Worm (Caenorhabditis elegans) whole organism, L4 larva: Measurements from ENCODE around the gene ZK1290.7.
A peak's percentile ranks its signal among the peaks of the same experiment; 100 is the strongest.

Experiments
- F26F4.8 ChIP-seq: fragments of 200-800 bp; sonication (Bioruptor generic); conservative IDR thresholded peaks from 2 replicates; pipeline ENCODE4 v1.3.6; 2022; ENCODE audit warnings: missing genetic modification characterization, missing compliant biosample characterization
- F49E8.2 ChIP-seq: sonication (generic microtip); optimal IDR thresholded peaks from 2 replicates; lab custom pipeline; 2016; ENCODE audit warnings: missing compliant biosample characterization, mild to moderate bottlenecking, missing genetic modification characterization, borderline replicate concordance
- R02D3.7 ChIP-seq: fragments of 150-350 bp; sonication (generic microtip); optimal IDR thresholded peaks from 3 replicates; lab custom pipeline; 2014; ENCODE audit warnings: missing biosample characterization, missing genetic modification characterization
- Y48G9A.11 ChIP-seq: fragments of 200-800 bp; sonication (Bioruptor generic); IDR thresholded peaks from 2 replicates; pipeline ENCODE4 v1.3.6; 2022; ENCODE audit warnings: missing genetic modification reagents, missing genetic modification characterization, missing compliant biosample characterization
- ZK546.5 ChIP-seq, 2 experiments: sonication (generic microtip); optimal IDR thresholded peaks; 2 replicates each; lab custom pipeline; 2017; ENCODE audit warnings: missing biosample characterization in 2 of 2, missing genetic modification characterization in 2 of 2
- aly-2 ChIP-seq: sonication (generic microtip); optimal IDR thresholded peaks from 2 replicates; lab custom pipeline; 2018; ENCODE audit warnings: missing biosample characterization, missing genetic modification characterization
- attf-4 ChIP-seq: sonication (generic microtip); optimal IDR thresholded peaks from 3 replicates; lab custom pipeline; 2017; ENCODE audit warnings: missing biosample characterization, missing genetic modification characterization
- ceh-20 ChIP-seq: fragments of 200-800 bp; sonication (Bioruptor generic); IDR thresholded peaks from 2 replicates; pipeline ENCODE4 v1.3.6; 2022; ENCODE audit warnings: missing genetic modification reagents, missing genetic modification characterization, missing compliant biosample characterization
- ceh-28 ChIP-seq: fragments of 150-350 bp; optimal IDR thresholded peaks from 2 replicates; lab custom pipeline; 2014; ENCODE audit warnings: missing biosample characterization, missing genetic modification reagents, missing genetic modification characterization
- ceh-32 ChIP-seq: sonication (generic microtip); optimal IDR thresholded peaks from 2 replicates; lab custom pipeline; 2016; ENCODE audit warnings: mild to moderate bottlenecking, missing genetic modification characterization, missing compliant biosample characterization; ENCODE audit not compliant: poor library complexity
- ceh-82 ChIP-seq: sonication (generic microtip); optimal IDR thresholded peaks from 2 replicates; lab custom pipeline; 2017; ENCODE audit warnings: missing biosample characterization, missing genetic modification characterization
- duxl-1 ChIP-seq: sonication (generic microtip); optimal IDR thresholded peaks from 2 replicates; lab custom pipeline; 2016; ENCODE audit warnings: mild to moderate bottlenecking, missing genetic modification characterization, moderate library complexity, missing compliant biosample characterization; ENCODE audit not compliant: poor library complexity
- egl-43 ChIP-seq: fragments of 200-800 bp; sonication (Bioruptor generic); IDR thresholded peaks from 2 replicates; pipeline ENCODE4 v1.3.6; 2022; ENCODE audit warnings: missing genetic modification reagents, missing genetic modification characterization, missing compliant biosample characterization
- fkh-10 ChIP-seq: fragments of 150-350 bp; optimal IDR thresholded peaks from 2 replicates; lab custom pipeline; 2014; ENCODE audit warnings: missing biosample characterization, missing genetic modification reagents, missing genetic modification characterization
- fos-1 ChIP-seq: fragments of 150-350 bp; optimal IDR thresholded peaks from 2 replicates; lab custom pipeline; 2014; ENCODE audit warnings: missing biosample characterization, missing genetic modification characterization
- hlh-11 ChIP-seq: fragments of 200-800 bp; sonication (Bioruptor generic); optimal IDR thresholded peaks from 2 replicates; lab custom pipeline; 2018; ENCODE audit warnings: mild to moderate bottlenecking, missing genetic modification characterization, missing compliant biosample characterization
- hlh-30 ChIP-seq: sonication (generic microtip); optimal IDR thresholded peaks from 2 replicates; lab custom pipeline; 2017; ENCODE audit warnings: antibody characterized with exemption, mild to moderate bottlenecking, missing genetic modification characterization, missing compliant biosample characterization; ENCODE audit not compliant: insufficient read depth
- lin-13 ChIP-seq: fragments of 150-350 bp; optimal IDR thresholded peaks from 2 replicates; lab custom pipeline; 2014; ENCODE audit warnings: missing biosample characterization, missing genetic modification reagents, missing genetic modification characterization
- lin-29 ChIP-seq: fragments of 200-800 bp; sonication (Bioruptor generic); IDR thresholded peaks from 2 replicates; pipeline ENCODE4 v1.3.6; 2022; ENCODE audit warnings: missing genetic modification reagents, missing genetic modification characterization, missing compliant biosample characterization
- lsy-2 ChIP-seq, 2 experiments: fragments of 150-350 bp in 1 of 2; sonication (generic microtip) in 1 of 2; optimal IDR thresholded peaks; 2 replicates each; lab custom pipeline; 2014 to 2017; ENCODE audit warnings: missing biosample characterization in 2 of 2, missing genetic modification characterization in 2 of 2
- madf-5 ChIP-seq, 2 experiments: fragments of 200-800 bp; sonication (Bioruptor generic); IDR thresholded peaks; 2 replicates each; pipeline ENCODE4 v1.3.6; 2022; ENCODE audit warnings: missing compliant biosample characterization in 2 of 2, missing genetic modification characterization in 2 of 2
- madf-9 ChIP-seq: fragments of 200-800 bp; sonication (Bioruptor generic); conservative IDR thresholded peaks from 2 replicates; pipeline ENCODE4 v1.3.6; 2022; ENCODE audit warnings: missing genetic modification reagents, missing genetic modification characterization, missing compliant biosample characterization
- mes-2 ChIP-seq: sonication (generic microtip); optimal IDR thresholded peaks from 2 replicates; lab custom pipeline; 2016; ENCODE audit warnings: missing genotype, mild to moderate bottlenecking, missing genetic modification characterization, missing compliant biosample characterization; ENCODE audit not compliant: poor library complexity, severe bottlenecking
- mxl-2 ChIP-seq: fragments of 200-800 bp; sonication (Bioruptor generic); conservative IDR thresholded peaks from 2 replicates; pipeline ENCODE4 v1.3.6; 2022; ENCODE audit warnings: missing genetic modification reagents, missing genetic modification characterization, missing compliant biosample characterization
- mxl-3 ChIP-seq: fragments of 200-800 bp; sonication (Bioruptor generic); optimal IDR thresholded peaks from 2 replicates; lab custom pipeline; 2018; ENCODE audit warnings: mild to moderate bottlenecking, missing genetic modification characterization, missing compliant biosample characterization
- nhr-10 ChIP-seq: fragments of 150-350 bp; optimal IDR thresholded peaks from 2 replicates; lab custom pipeline; 2014; ENCODE audit warnings: missing biosample characterization, missing genetic modification characterization
- nhr-11 ChIP-seq: fragments of 150-350 bp; optimal IDR thresholded peaks from 2 replicates; lab custom pipeline; 2014; ENCODE audit warnings: missing biosample characterization, missing genetic modification characterization
- nhr-25 ChIP-seq: sonication (generic microtip); optimal IDR thresholded peaks from 2 replicates; lab custom pipeline; 2017; ENCODE audit warnings: missing genetic modification characterization, mild to moderate bottlenecking, missing compliant biosample characterization, antibody characterized with exemption, moderate library complexity, borderline replicate concordance; ENCODE audit not compliant: insufficient read depth
- nhr-6 ChIP-seq: fragments of 150-350 bp; optimal IDR thresholded peaks from 2 replicates; lab custom pipeline; 2014; ENCODE audit warnings: missing biosample characterization, missing genetic modification characterization
- nhr-77 ChIP-seq: fragments of 150-350 bp; optimal IDR thresholded peaks from 2 replicates; lab custom pipeline; 2014; ENCODE audit warnings: missing biosample characterization, missing genetic modification characterization
- pha-4 ChIP-seq, 2 experiments: fragments of 150-350 bp in 1 of 2; fragments of 200-800 bp in 1 of 2; sonication (Bioruptor generic) in 1 of 2; IDR thresholded peaks in 1 of 2; optimal IDR thresholded peaks in 1 of 2; 2 replicates each; pipeline versions ENCODE4 v1.3.6 to Lab custom; 2014 to 2022; ENCODE audit warnings: missing genetic modification characterization in 2 of 2, missing genetic modification reagents in 2 of 2, missing biosample characterization in 1 of 2, missing compliant biosample characterization in 1 of 2
- pqm-1 ChIP-seq: sonication (generic microtip); optimal IDR thresholded peaks from 2 replicates; lab custom pipeline; 2017; ENCODE audit warnings: missing biosample characterization, missing genetic modification characterization
- set-16 ChIP-seq: fragments of 200-800 bp; sonication (Bioruptor generic); IDR thresholded peaks from 2 replicates; pipeline ENCODE4 v1.3.6; 2022; ENCODE audit warnings: missing genetic modification reagents, missing genetic modification characterization, missing compliant biosample characterization
- skn-1 ChIP-seq: fragments of 150-350 bp; optimal IDR thresholded peaks from 2 replicates; lab custom pipeline; 2014; ENCODE audit warnings: missing biosample characterization, missing genetic modification characterization
- spr-1 ChIP-seq: sonication (generic microtip); optimal IDR thresholded peaks from 2 replicates; lab custom pipeline; 2016; ENCODE audit warnings: mild to moderate bottlenecking, missing genetic modification characterization, missing compliant biosample characterization
- spr-3 ChIP-seq: fragments of 200-800 bp; sonication (Bioruptor generic); optimal IDR thresholded peaks from 2 replicates; lab custom pipeline; 2018; ENCODE audit warnings: mild to moderate bottlenecking, missing genetic modification characterization, missing compliant biosample characterization
- tra-1 ChIP-seq: fragments of 200-800 bp; sonication (Bioruptor generic); IDR thresholded peaks from 2 replicates; pipeline ENCODE4 v1.3.6; 2022; ENCODE audit warnings: missing genetic modification reagents, missing genetic modification characterization, missing compliant biosample characterization
- unc-130 ChIP-seq: sonication (generic microtip); optimal IDR thresholded peaks from 2 replicates; lab custom pipeline; 2016; ENCODE audit warnings: missing genetic modification reagents, missing genetic modification characterization, missing compliant biosample characterization
- vab-7 ChIP-seq: fragments of 200-800 bp; sonication (Bioruptor generic); IDR thresholded peaks from 2 replicates; pipeline ENCODE4 v1.3.6; 2022; ENCODE audit warnings: missing genetic modification reagents, missing genetic modification characterization, missing compliant biosample characterization
- zfp-3 ChIP-seq: fragments of 200-800 bp; sonication (Bioruptor generic); conservative IDR thresholded peaks from 2 replicates; pipeline ENCODE4 v1.3.6; 2022; ENCODE audit warnings: missing genetic modification reagents, missing genetic modification characterization, missing compliant biosample characterization
- ztf-7 ChIP-seq: fragments of 150-350 bp; optimal IDR thresholded peaks from 2 replicates; lab custom pipeline; 2014; ENCODE audit warnings: missing biosample characterization, missing genetic modification characterization

Gene ZK1290.7

DNA sequence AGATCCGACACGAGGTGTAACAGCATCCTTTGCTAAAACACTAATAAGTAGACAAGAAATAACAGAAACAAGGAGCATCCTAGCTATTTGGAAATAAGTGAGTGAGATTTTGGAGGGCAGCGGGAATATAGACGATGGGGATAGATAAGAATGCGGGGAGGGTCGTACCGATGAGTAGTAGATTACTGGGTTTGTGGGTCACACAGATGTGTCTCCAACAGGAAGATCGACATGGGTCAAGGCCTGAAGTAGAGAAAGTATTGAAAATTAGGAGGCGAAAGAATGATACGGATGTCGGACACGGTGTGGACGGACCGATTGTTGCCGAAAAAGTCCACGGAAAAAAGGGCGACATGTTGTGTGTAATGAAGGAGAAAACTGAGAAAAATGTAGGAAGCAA, 9.0 kb upstream of the ZK1290.7 start, which contains the start of gene wrt-10:
TSS of gene wrt-10 (minus strand) at position 195 of the 400 bp plus-strand sequence.
- TF ChIP-seq aly-2 (tag; lab: Kevin White, UChicago) (no peak), pha-4 (GFP tag; IDR thresholded peaks at IDR 0.05; lab: Robert Waterston, UW) (no peak), pha-4 (tag; optimal IDR thresholded peaks at IDR 0.05; lab: Kevin White, UChicago) (no peak), nhr-25 (tag; lab: Kevin White, UChicago) (no peak), lin-29 (no peak), ZK546.5 (tag; optimal IDR thresholded peaks at IDR 0.05; lab: Kevin White, UChicago) (no peak), madf-9 (GFP tag; lab: Robert Waterston, UW) (no peak), ceh-32 (tag; lab: Kevin White, UChicago) (no peak)

DNA sequence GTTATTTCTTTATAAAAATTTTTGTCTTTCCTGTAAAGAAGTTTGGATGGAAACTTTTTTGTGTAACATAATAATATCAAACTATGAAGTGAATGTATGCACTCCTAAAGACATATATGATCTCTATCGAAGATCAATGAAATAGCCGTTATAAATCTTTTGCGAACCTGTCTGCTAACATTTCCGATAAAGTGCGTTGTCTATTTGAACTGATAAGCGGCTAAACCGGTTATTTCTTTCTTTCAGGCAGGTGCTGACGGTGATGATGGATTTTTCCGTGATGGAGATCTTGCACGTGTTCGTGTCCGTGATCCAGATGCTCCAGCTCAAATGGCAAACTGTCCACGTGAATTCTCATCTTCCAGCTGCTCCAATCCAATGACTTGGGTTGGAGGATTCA, 6.1 kb upstream of the ZK1290.7 start:
- peak; percentile 27 for TF ChIP-seq hlh-30 (tag; lab: Kevin White, UChicago)
- TF ChIP-seq hlh-11 (tag; lab: Kevin White, UChicago): peak; percentile 8
- no peak for TF ChIP-seq Y48G9A.11 (GFP tag; lab: Robert Waterston, UW)
- no peak for TF ChIP-seq ceh-20 (GFP tag; lab: Robert Waterston, UW)
- no peak for TF ChIP-seq set-16 (GFP tag; lab: Robert Waterston, UW)
- TF ChIP-seq vab-7 (GFP tag; lab: Robert Waterston, UW): no peak

DNA sequence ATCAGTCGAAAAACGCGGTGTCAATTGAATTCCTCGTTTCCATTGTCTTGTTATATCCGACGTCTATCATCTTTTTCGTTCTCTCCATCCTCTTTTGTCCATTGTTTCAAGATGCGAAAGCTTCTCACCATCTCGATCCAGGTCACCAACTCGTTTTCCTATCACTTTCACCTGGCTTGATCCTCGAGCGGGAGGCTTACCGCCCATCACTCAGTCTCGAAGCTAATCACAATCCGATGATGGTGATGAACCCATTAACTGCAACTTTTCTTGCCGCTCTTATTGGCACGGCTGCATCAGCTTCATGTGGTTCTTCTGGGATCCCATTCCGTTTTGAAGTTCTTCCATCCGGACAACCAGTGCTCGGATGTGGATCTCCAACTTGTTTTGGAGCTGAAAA, 5.6 kb upstream of the ZK1290.7 start, which contains the start of gene wrt-1:
TSS of gene wrt-1 (plus strand) at position 53 of the 400 bp plus-strand sequence.
- TF ChIP-seq R02D3.7 (no peak), hlh-11 (tag; lab: Kevin White, UChicago) (peak; percentile 41), ceh-28 (no peak), zfp-3 (GFP tag; lab: Robert Waterston, UW) (peak; percentile 58; the same call in 1 of the 2 replicates), mxl-2 (GFP tag; lab: Robert Waterston, UW) (0 out of 2 replicates have a peak, but pooled peaks have one; percentile 26), egl-43 (GFP tag; lab: Robert Waterston, UW) (peak; percentile 46; the same call in 1 of the 2 replicates), set-16 (GFP tag; lab: Robert Waterston, UW) (peak; percentile 22; the same call in 1 of the 2 replicates), nhr-11 (no peak), mxl-3 (GFP tag; lab: Kevin White, UChicago) (peak; percentile 0)

DNA sequence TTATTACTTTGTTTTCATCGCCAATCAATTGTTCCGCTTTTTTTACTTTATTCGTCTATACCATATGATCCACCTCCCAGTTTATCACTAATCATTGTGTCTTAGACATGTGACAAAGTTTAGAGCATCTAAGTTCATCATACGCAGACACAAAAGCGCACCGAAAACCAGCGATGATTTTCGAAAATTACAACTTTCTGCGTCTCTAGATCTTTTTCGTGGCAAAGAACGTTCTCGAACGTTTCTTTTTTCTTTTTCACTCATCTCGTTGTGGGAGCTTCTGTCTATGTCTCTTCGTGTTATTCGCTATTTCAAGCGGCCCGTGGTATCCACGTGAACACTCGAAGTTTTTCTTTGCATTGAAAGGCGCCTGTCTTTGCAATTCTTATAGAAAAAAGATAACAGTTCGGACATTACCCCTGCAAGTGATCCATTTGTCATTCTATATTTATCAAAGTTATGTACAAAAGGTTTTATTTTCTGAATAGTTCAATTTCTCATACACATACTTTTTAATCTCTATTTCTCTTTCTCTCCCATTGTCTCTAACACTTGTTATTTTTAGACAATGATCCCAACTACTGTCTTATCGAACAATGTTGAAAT, 3.8 kb upstream of the ZK1290.7 start, which contains the start of gene ZK1290.5:
TSS of gene ZK1290.5 (plus strand) at position 566 of the 606 bp plus-strand sequence.
- TF ChIP-seq mxl-2 (GFP tag; lab: Robert Waterston, UW): peak; percentile 98
- no peak for TF ChIP-seq lin-29
- TF ChIP-seq attf-4: no peak
- no peak for TF ChIP-seq F49E8.2 (tag; lab: Kevin White, UChicago)
- TF ChIP-seq spr-3: no peak
- TF ChIP-seq pha-4 (GFP tag; IDR thresholded peaks at IDR 0.05; lab: Robert Waterston, UW): peak; percentile 86
- peak; percentile 61 for TF ChIP-seq pha-4 (tag; optimal IDR thresholded peaks at IDR 0.05; lab: Kevin White, UChicago)
- peak; percentile 56 for TF ChIP-seq mes-2
- peak; percentile 96 for TF ChIP-seq tra-1 (GFP tag; lab: Robert Waterston, UW)
- TF ChIP-seq nhr-77 (tag; lab: Kevin White, UChicago): peak; percentile 72
- peak; percentile 48; the same call in 1 of the 2 replicates for TF ChIP-seq madf-9 (GFP tag; lab: Robert Waterston, UW)
- TF ChIP-seq nhr-10 (tag; lab: Kevin White, UChicago): peak; percentile 83
- no peak for TF ChIP-seq egl-43 (GFP tag; lab: Robert Waterston, UW)
- TF ChIP-seq unc-130 (GFP tag; lab: Kevin White, UChicago): no peak
- no peak for TF ChIP-seq vab-7 (GFP tag; lab: Robert Waterston, UW)
- TF ChIP-seq nhr-6 (tag; lab: Kevin White, UChicago): no peak
- TF ChIP-seq ceh-82 (tag; lab: Kevin White, UChicago): no peak
- peak; percentile 3 for TF ChIP-seq pqm-1 (tag; lab: Kevin White, UChicago)
- TF ChIP-seq F26F4.8: no peak
- peak; percentile 34 for TF ChIP-seq fos-1
- TF ChIP-seq ztf-7 (tag; lab: Kevin White, UChicago): peak; percentile 37
- TF ChIP-seq lin-13 (GFP tag; lab: Kevin White, UChicago): peak; percentile 71
- peak; percentile 52 for TF ChIP-seq mxl-3 (GFP tag; lab: Kevin White, UChicago)
- peak; percentile 83 for TF ChIP-seq zfp-3 (GFP tag; lab: Robert Waterston, UW)
- TF ChIP-seq skn-1 (tag; lab: Kevin White, UChicago): no peak
- peak; percentile 75 for TF ChIP-seq spr-1 (tag; lab: Kevin White, UChicago)
- TF ChIP-seq duxl-1: peak; percentile 15
- TF ChIP-seq lsy-2 (tag; optimal IDR thresholded peaks at IDR 0.05; lab: Kevin White, UChicago): peak; percentile 36 to 89
- no peak for TF ChIP-seq madf-5 (GFP tag; IDR thresholded peaks at IDR 0.05; lab: Robert Waterston, UW)
- no peak for TF ChIP-seq fkh-10 (GFP tag; lab: Kevin White, UChicago)
